Fruit fly (Drosophila melanogaster): ENCODE results near the gene TTLL3A.
A peak's percentile ranks its signal among the peaks of the same experiment; 100 is the strongest.

The TTLL3A gene

DNA sequence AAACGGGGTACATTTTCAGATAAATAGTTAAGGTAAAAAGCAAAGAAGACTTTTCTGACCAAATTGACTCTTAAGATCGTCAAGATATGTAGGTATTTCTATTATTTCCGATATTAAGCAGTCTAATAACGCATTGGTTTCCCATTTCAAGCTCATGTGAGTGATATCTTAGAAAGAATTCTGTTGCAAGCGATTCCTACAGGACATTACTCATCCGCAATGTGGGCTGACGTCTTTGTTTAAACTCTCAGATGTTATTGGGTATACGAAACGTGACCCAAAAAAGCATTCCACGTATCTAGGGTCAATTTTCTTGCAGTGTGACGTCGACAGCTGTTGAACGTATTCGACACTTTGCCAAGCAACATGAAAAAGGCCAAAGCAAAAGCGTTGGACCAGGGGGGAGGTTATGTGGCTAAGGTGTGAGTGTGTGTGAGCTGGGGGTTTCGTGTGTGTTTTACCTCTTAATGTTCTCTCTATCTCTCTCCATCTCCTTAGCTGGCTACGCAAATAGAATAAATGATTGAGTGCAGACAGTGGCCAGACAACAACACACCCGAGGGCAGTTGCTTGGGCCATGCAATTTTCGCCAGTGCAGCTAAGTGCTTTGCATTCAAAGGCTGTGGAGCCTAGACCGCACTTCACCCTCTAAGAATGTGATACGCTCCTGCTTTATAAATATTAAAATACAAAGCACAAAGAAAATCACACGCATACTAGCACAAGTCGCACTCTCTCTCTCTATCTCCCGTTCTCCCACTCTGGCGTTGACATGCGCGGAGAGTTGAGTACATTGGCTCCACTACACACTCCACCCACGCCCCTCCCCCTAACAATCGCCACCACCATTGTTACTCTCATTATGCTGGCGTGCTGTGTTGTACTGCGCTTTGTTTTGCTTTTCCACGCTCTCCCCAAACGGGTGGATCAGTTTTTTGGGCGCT, 47.3 kb upstream of the TTLL3A start:
- TF ChIP-seq tll (GFP tag; optimal IDR thresholded peaks at IDR 0.05) (peak; percentile 11 to 70), NfI (GFP tag; optimal IDR thresholded peaks at IDR 0.05) (peak; percentile 95), Bgb (GFP tag; IDR thresholded peaks at IDR 0.05; ENCODE audit: partially characterized antibody) (peak; percentile 76), sob (GFP tag; IDR thresholded peaks at IDR 0.05) (peak; percentile 77), CG15073 (GFP tag; optimal IDR thresholded peaks at IDR 0.05) (peak; percentile 61), CG10959 (GFP tag; IDR thresholded peaks at IDR 0.05) (peak; percentile 25), CG8765 (GFP tag; IDR thresholded peaks at IDR 0.05) (peak; percentile 34; the same call in 1 of the 2 replicates), lov (optimal IDR thresholded peaks at IDR 0.05) (no peak), lov (GFP tag; IDR thresholded peaks at IDR 0.05) (peak; percentile 28; the same call in 2 of the 3 replicates), Mes4 (GFP tag; optimal IDR thresholded peaks at IDR 0.05) (peak; percentile 96), danr (GFP tag; IDR thresholded peaks at IDR 0.05) (peak; percentile 90), CHES-1-like (GFP tag; optimal IDR thresholded peaks at IDR 0.05) (peak; percentile 98), Neu2 (GFP tag; optimal IDR thresholded peaks at IDR 0.05; ENCODE audit: borderline replicate concordance) (peak; percentile 88), dysf (GFP tag; IDR thresholded peaks at IDR 0.05) (peak; percentile 96), CG3163 (GFP tag; optimal IDR thresholded peaks at IDR 0.05) (peak; percentile 91), chm (GFP tag; IDR thresholded peaks at IDR 0.05) (peak; percentile 40; the same call in 1 of the 2 replicates), h (optimal IDR thresholded peaks at IDR 0.05) (no peak), CG18476 (GFP tag; optimal IDR thresholded peaks at IDR 0.05) (peak; percentile 92), sens (GFP tag) (peak; percentile 100), dan (GFP tag; IDR thresholded peaks at IDR 0.05) (no peak), CG8359 (GFP tag; optimal IDR thresholded peaks at IDR 0.05; ENCODE audit: borderline replicate concordance) (peak; percentile 88), zf30C (GFP tag; optimal IDR thresholded peaks at IDR 0.05) (peak; percentile 89), ro (GFP tag; IDR thresholded peaks at IDR 0.05) (peak; percentile 78; the same call in 1 of the 2 replicates), ken (GFP tag; IDR thresholded peaks at IDR 0.05) (peak; percentile 88), HLH54F (GFP tag; optimal IDR thresholded peaks at IDR 0.05) (peak; percentile 98), nmo (GFP tag; optimal IDR thresholded peaks at IDR 0.05) (peak; percentile 98), CG8290 (GFP tag; optimal IDR thresholded peaks at IDR 0.05) (peak; percentile 92), CG8290 (tag; optimal IDR thresholded peaks at IDR 0.05) (peak; percentile 66 to 89), CG7372 (GFP tag; IDR thresholded peaks at IDR 0.05) (peak; percentile 92), ems (GFP tag; optimal IDR thresholded peaks at IDR 0.05) (peak; percentile 94), CG11560 (tag; IDR thresholded peaks at IDR 0.05) (peak; percentile 84), Asciz (GFP tag; optimal IDR thresholded peaks at IDR 0.05) (peak; percentile 88), CG10543 (GFP tag; optimal IDR thresholded peaks at IDR 0.05) (peak; percentile 97), lilli (GFP tag; optimal IDR thresholded peaks at IDR 0.05) (peak; percentile 95), abd-A (tag; optimal IDR thresholded peaks at IDR 0.05) (peak; percentile 95), fd3F (GFP tag; optimal IDR thresholded peaks at IDR 0.05) (peak; percentile 91), CG16813 (GFP tag; IDR thresholded peaks at IDR 0.05; ENCODE audit: partially characterized antibody) (peak; percentile 63), Sry-δ (GFP tag; optimal IDR thresholded peaks at IDR 0.05) (peak; percentile 70), z (GFP tag; IDR thresholded peaks at IDR 0.05) (peak; percentile 94), ham (GFP tag; IDR thresholded peaks at IDR 0.05) (peak; percentile 27), hth (optimal IDR thresholded peaks at IDR 0.05) (no peak), fd96Cb (tag; optimal IDR thresholded peaks at IDR 0.05) (peak; percentile 95), run (tag; optimal IDR thresholded peaks at IDR 0.05) (peak; percentile 87), CG9797 (GFP tag; optimal IDR thresholded peaks at IDR 0.05) (peak; percentile 10), yki (optimal IDR thresholded peaks at IDR 0.05) (peak; percentile 29), gem (tag; optimal IDR thresholded peaks at IDR 0.05) (peak; percentile 97), B-H2 (GFP tag; optimal IDR thresholded peaks at IDR 0.05) (peak; percentile 70), CG4424 (GFP tag; optimal IDR thresholded peaks at IDR 0.05) (peak; percentile 95), NK7.1 (GFP tag; optimal IDR thresholded peaks at IDR 0.05) (peak; percentile 95), kni (GFP tag; optimal IDR thresholded peaks at IDR 0.05) (peak; percentile 92)
